Worm (Caenorhabditis elegans): ENCODE data around the gene sahd-1.

ce11 chrII:5533642-5534041, 18.9 kb upstream of the sahd-1 start, which contains the start of gene hlh-26:
- TF ChIP-seq snpc-4 (tag; optimal IDR thresholded peaks at IDR 0.05) (no peak), nhr-28 (tag; optimal IDR thresholded peaks at IDR 0.05) (no peak), elt-3 (tag; optimal IDR thresholded peaks at IDR 0.05) (no peak), nhr-2 (tag; optimal IDR thresholded peaks at IDR 0.05) (no peak), bed-3 (GFP tag; optimal IDR thresholded peaks at IDR 0.05) (no peak), ces-1 (GFP tag; optimal IDR thresholded peaks at IDR 0.05) (no peak), tbx-8 (GFP tag; optimal IDR thresholded peaks at IDR 0.05) (no peak)
